Fruit fly (Drosophila melanogaster): ENCODE measurements around the gene Ubc7.
A peak's percentile ranks its signal among the peaks of the same experiment; 100 is the strongest.

DNA sequence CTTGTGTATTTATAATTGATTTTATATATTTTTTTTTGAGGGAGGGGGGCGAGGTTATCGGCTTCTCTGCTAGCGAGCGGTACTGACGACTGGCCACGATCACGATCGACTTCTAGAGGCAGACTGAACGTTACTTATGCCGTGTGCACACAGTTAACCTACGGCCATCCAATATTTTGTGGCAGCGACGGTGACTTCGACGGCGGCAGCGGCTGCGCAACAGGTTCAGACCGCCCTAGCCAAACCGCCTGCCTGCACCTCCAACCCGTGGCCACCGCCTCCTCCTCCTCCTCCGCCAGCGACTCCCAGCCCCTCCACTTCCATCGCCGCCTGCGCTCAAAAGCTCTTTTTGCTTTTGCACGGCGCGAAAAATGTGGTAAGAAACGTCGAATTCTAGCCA is 28.0 kb downstream of the Ubc7 start, which contains the start of gene CG9782:
- TF ChIP-seq CG32121 (GFP tag; IDR thresholded peaks at IDR 0.05) (no peak), Ets98B (GFP tag; IDR thresholded peaks at IDR 0.05) (peak; percentile 32; the same call in 1 of the 2 replicates), CG34367 (tag; optimal IDR thresholded peaks at IDR 0.05) (no peak), CG9948 (tag; optimal IDR thresholded peaks at IDR 0.05) (no peak), CG10348 (GFP tag; IDR thresholded peaks at IDR 0.05) (no peak), fd96Ca (GFP tag; IDR thresholded peaks at IDR 0.05) (no peak), CG17806 (tag; optimal IDR thresholded peaks at IDR 0.05) (no peak)
